Fruit fly (Drosophila melanogaster) Kc167 (cell line): Measurements from ENCODE around the gene Art6.

Experiments used
- Myc ChIP-seq: fragments of >200 bp; optimal IDR thresholded peaks from 2 replicates; lab custom pipeline; 2017; ENCODE audit warnings: missing external identifiers
- h ChIP-seq: fragments of >200 bp; optimal IDR thresholded peaks from 3 replicates; lab custom pipeline; 2018; ENCODE audit warnings: missing external identifiers
- psq ChIP-seq: fragments of >200 bp; optimal IDR thresholded peaks from 2 replicates; lab custom pipeline; 2017; ENCODE audit warnings: missing external identifiers
- ttk ChIP-seq: sonication (Bioruptor generic); optimal IDR thresholded peaks from 2 replicates; lab custom pipeline; 2017; ENCODE audit warnings: missing external identifiers

- no peak for TF ChIP-seq psq (lab: Kevin White, UChicago)
- no peak for TF ChIP-seq ttk (lab: Kevin White, UChicago)
- TF ChIP-seq Myc = no peak
- no peak for TF ChIP-seq h
Observed at dm6 chr3R:13895602-13896001, 50.0 kb downstream of the Art6 start.
